Worm (Caenorhabditis elegans) whole organism, L3 larva: ENCODE results near the gene W04D12.1.

ENCODE experiments used
- egl-5 ChIP-seq: fragments of 150-350 bp; optimal IDR thresholded peaks from 2 replicates; lab custom pipeline; 2017; ENCODE audit warnings: missing biosample characterization, missing genetic modification reagents, missing genetic modification characterization, inconsistent platforms
- fkh-10 ChIP-seq: sonication (generic microtip); optimal IDR thresholded peaks from 2 replicates; lab custom pipeline; 2017; ENCODE audit warnings: missing biosample characterization, missing genetic modification reagents, missing genetic modification characterization
- fos-1 ChIP-seq: fragments of 150-350 bp; optimal IDR thresholded peaks from 2 replicates; lab custom pipeline; 2014; ENCODE audit warnings: missing biosample characterization, missing genetic modification characterization
- jun-1 ChIP-seq: fragments of 150-350 bp; optimal IDR thresholded peaks from 2 replicates; lab custom pipeline; 2014; ENCODE audit warnings: missing biosample characterization, missing genetic modification reagents, missing genetic modification characterization
- skn-1 ChIP-seq: fragments of 150-350 bp; optimal IDR thresholded peaks from 2 replicates; lab custom pipeline; 2014; ENCODE audit warnings: missing biosample characterization, missing genetic modification characterization

ce11 chrIII:5811957-5812356 lies 24.8 kb upstream of the W04D12.1 start:
- TF ChIP-seq skn-1 (no peak), fkh-10 (GFP tag; lab: Kevin White, UChicago) (no peak), egl-5 (no peak), fos-1 (no peak), jun-1 (tag; lab: Kevin White, UChicago) (no peak)
